Worm (Caenorhabditis elegans): ENCODE data around the gene F18E9.7.

ce11 chrX:8582767-8583360 lies 14.7 kb downstream of the F18E9.7 start:
- TF ChIP-seq klf-2 (GFP tag; conservative IDR thresholded peaks at IDR 0.05) (no peak), med-1 (GFP tag; optimal IDR thresholded peaks at IDR 0.05; ENCODE audit: insufficient read depth) (no peak), flt-1 (GFP tag; IDR thresholded peaks at IDR 0.05) (no peak), ref-1 (GFP tag; conservative IDR thresholded peaks at IDR 0.05) (no peak), ztf-29 (GFP tag; IDR thresholded peaks at IDR 0.05) (no peak), tab-1 (GFP tag; IDR thresholded peaks at IDR 0.05) (no peak)

All from whole organism, midembryonic.